Fruit fly (Drosophila melanogaster): ENCODE data around the gene Rai1.

The Rai1 gene

DNA sequence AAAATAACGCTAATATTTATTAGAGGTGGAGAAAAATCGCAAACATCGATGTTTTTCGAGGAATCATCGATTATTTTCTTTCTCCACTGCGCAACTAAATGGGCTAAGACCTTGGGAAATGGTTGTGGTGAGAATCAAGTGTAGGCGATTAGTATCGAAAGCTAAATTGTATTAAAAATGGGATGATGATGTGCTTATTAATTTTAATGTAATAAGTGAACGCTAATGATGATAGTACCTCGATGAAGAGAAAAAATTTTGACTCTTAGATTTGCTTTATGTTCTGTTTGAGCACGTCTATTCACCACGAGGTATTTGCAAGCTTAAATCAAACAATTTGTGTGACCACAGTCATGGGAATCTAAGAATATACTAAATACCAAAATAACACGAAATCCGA lies at the start of gene Rai1, which contains the start of gene CG13005:
Rai1 (minus strand) TSS at position 46 of the 400 bp plus-strand sequence.
CG13005 (plus strand) TSS at position 352 of the 400 bp plus-strand sequence.
- peak; percentile 46 for TF ChIP-seq CG17801 (GFP tag; optimal IDR thresholded peaks at IDR 0.05; ENCODE audit: partially characterized antibody)

- TF ChIP-seq CG17801 (GFP tag; optimal IDR thresholded peaks at IDR 0.05; ENCODE audit: partially characterized antibody) = no peak
Measured at dm6 chrX:16849517-16849916, 46.4 kb upstream of the Rai1 start.

- TF ChIP-seq CG17801 (GFP tag; optimal IDR thresholded peaks at IDR 0.05; ENCODE audit: partially characterized antibody) = no peak
Measured at dm6 chrX:16848978-16849377, 45.8 kb upstream of the Rai1 start.

- no peak for TF ChIP-seq CG17801 (GFP tag; optimal IDR thresholded peaks at IDR 0.05; ENCODE audit: partially characterized antibody)
Measured at dm6 chrX:16846575-16846974, 43.4 kb upstream of the Rai1 start.

dm6 chrX:16844295-16844694 lies 41.2 kb upstream of the Rai1 start, which contains the start of gene RSG7:
Gene RSG7, minus strand, starts transcription at chrX:16844433.
- TF ChIP-seq CG17801 (GFP tag; optimal IDR thresholded peaks at IDR 0.05; ENCODE audit: partially characterized antibody) = no peak

DNA sequence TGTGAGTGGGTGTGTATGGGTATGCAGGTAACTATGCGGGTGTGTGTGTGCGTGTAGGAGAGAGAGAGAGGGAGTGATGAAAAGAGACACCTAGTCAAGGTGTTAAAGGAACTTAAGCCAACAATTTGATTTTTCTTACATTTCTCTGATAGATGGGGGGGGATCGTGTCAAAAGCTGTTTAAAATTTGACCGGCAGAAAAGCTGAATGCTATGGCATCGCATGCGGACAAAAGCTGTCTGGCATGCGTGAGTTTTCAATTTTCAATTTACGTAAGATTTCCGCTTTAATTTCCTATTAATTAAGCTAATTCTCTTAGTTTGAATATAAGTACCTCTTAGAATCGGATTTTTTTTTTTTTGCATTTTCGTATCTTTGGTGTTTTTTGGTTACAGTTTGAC lies 36.8 kb upstream of the Rai1 start:
- TF ChIP-seq CG17801 (GFP tag; optimal IDR thresholded peaks at IDR 0.05; ENCODE audit: partially characterized antibody) = no peak

- TF ChIP-seq CG17801 (GFP tag; optimal IDR thresholded peaks at IDR 0.05; ENCODE audit: partially characterized antibody) = no peak
Measured at dm6 chrX:16839033-16839432, 35.9 kb upstream of the Rai1 start.

DNA sequence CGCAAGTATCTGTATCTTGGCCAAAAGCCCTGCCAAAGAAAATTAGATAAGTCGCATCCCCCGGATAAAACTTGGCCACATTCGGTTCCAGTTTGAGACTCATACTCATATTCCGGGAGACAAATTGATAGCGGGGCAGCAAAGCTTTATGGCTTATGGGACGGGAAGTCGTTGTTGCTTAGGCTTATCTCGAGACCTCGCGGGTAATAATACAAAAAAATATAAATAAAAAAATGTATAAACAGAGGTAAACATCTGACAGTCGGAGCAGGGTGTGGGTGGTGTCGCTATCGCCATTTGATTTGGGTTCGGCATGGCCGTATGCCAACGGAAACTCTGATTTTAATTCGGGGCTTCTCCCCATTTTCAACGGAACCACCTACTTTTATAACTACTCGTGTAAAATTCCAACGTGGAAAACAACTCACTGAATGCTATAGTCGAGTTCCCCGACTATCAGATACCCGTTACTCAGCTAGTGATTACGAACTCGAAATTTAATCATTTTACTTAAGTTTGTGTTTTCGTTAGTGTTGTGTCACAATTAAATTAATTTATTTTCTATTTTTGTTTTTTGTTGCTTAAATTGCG lies 34.5 kb upstream of the Rai1 start:
- TF ChIP-seq CG17801 (GFP tag; optimal IDR thresholded peaks at IDR 0.05; ENCODE audit: partially characterized antibody) = no peak

dm6 chrX:16836805-16837333 lies 33.7 kb upstream of the Rai1 start:
- no peak for TF ChIP-seq CG17801 (GFP tag; optimal IDR thresholded peaks at IDR 0.05; ENCODE audit: partially characterized antibody)

DNA sequence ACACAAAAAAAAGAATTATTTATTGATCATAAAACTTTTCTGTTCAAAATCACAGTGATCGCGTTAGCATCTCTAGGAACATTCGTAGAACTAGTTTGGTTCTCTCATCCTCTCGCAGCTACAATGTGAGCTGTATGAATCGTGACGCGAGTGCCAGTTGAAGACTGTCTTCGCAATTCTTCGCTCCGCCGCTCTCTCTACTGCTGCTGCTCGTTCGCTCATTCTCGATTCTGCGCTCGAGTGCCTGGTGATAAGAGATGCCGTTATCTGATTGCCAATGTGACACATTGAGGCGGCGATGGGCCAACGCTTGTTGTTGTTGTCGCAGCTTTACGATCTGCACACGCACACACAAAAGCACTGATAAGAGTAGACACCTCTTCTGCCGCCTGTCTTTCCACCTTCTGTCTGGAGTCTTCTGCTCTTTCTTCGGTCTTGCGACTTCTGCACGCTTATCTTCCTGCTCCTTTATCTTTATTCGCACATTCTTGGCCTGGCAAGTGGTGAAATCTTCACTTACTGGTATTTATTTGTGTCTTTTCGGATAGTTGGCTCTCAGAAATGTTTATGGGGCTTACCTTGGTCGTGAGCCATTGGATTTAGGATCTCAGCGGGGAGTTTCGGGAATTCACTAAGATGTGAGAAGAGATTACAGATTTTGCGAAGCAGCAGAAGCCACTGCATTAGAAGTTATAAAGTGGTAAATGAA lies 33.1 kb upstream of the Rai1 start:
- TF ChIP-seq CG17801 (GFP tag; optimal IDR thresholded peaks at IDR 0.05; ENCODE audit: partially characterized antibody) = no peak

DNA sequence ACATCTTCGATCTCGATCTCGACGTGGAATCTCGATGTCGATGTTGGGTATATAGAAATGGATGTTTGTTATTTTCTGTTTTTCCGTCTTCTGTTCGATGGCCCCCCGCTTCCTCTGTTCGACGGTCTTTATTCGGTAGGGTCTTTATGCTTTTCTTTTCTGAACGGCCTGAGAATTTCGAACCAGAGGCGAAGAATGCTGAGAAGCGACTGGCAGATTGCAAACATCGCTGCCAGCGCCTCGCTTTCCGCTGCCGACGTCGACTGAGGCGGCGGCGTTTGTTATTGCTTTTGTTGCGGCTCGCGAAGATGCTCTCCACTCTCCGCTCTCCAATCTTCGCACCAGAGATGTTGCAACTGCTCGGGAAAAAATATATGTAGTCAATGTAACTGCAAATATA lies 32.2 kb upstream of the Rai1 start, which contains the start of the genes CG13004 and CG46306:
CG13004 (minus strand) TSS at position 217 of the 400 bp plus-strand sequence.
CG46306 (minus strand) TSS at position 217 of the 400 bp plus-strand sequence.
- no peak for TF ChIP-seq CG17801 (GFP tag; optimal IDR thresholded peaks at IDR 0.05; ENCODE audit: partially characterized antibody)

DNA sequence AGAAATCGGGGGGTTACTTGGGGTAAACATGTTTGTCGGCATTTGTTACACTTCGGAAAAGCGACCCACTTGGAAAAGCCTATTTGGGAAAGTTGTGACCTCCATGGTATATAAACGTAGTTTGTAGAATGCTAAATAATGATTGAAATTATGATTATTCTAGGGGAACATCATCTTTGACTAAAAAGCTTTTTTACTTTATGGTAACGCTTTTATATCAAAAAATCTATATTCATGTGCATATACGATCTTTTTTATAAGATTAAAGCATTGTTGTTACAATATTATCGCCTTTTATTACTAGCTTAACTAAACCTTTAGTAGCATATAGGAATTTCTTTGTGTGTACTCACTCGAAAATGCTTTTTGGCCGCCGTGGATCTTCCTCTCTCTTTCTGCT lies 31.1 kb upstream of the Rai1 start:
- TF ChIP-seq CG17801 (GFP tag; optimal IDR thresholded peaks at IDR 0.05; ENCODE audit: partially characterized antibody) = no peak

DNA sequence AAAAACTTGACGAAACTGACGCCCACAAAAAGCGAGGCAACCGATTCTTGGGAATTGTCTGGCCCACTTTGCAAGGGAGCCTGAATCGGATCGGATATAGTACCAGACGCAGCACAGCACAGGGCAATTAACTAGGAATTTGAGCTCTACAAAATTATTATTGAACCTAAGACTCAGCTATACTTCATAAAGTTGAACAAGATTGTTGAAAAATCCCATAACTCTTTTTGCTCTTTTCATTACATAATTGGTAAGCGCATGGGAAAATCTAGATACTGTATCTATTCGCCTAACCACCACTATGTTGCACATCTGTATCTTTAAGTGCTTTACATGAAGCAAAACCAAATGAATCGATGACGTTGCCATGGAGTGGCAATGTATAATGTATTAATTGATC lies 30.0 kb upstream of the Rai1 start:
- peak; percentile 41 for TF ChIP-seq CG17801 (GFP tag; optimal IDR thresholded peaks at IDR 0.05; ENCODE audit: partially characterized antibody)

DNA sequence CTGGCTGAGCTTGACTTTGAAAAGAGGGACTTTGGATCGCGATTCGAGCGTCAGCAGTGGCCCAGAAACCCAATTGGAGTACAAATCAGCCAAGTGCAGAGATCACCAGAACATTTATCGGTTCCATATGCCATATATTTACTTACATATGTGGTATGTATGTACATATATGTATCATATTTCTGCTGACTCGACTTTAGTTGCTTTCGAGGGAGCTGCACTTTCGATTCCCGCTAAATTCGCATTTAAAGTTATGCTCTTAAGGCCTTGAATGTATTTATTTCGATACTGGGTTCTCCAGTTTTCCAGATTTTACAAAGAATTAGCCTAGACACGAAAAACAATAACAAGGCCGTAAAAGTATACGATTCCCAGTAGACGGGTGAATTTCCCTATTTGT lies 28.7 kb upstream of the Rai1 start:
- no peak for TF ChIP-seq CG17801 (GFP tag; optimal IDR thresholded peaks at IDR 0.05; ENCODE audit: partially characterized antibody)

- peak; percentile 42 for TF ChIP-seq CG17801 (GFP tag; optimal IDR thresholded peaks at IDR 0.05; ENCODE audit: partially characterized antibody)
Measured at dm6 chrX:16830081-16830480, 26.9 kb upstream of the Rai1 start.

DNA sequence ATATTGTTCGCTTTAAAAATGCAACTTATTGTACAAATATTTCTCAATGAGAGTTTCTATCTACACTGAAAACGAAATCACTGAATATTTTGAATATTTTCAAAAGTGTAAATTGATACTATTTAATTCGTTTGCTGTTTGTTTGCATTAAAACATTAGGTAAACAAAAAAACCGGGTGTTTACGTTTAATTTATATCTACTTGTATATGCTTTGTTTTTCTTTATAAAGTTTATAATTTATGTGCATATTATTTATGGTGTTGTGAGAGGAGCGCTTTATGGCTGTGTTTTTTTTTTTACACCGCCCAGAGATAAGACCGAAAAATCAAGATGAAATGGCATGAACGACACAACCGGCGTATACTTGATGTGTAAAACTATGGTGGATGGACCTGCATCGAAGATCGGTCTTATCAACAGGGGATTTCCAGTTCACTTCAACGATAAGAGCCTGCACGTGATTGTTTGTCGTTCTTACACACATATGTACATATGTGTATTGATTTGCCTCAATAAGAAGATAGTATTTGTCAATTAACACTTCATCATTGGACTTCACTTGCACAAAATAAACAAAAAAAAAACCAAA lies 26.4 kb upstream of the Rai1 start:
- no peak for TF ChIP-seq CG17801 (GFP tag; optimal IDR thresholded peaks at IDR 0.05; ENCODE audit: partially characterized antibody)
